Worm (Caenorhabditis elegans): ENCODE data around the gene C16C8.7.

ce11 chrII:3504717-3505116, 44.8 kb upstream of the C16C8.7 start, which contains the start of gene cyh-1:
- no peak for TF ChIP-seq snpc-4 (tag; optimal IDR thresholded peaks at IDR 0.05)
- no peak for TF ChIP-seq aly-2 (tag; optimal IDR thresholded peaks at IDR 0.05)
- TF ChIP-seq zag-1 (tag; optimal IDR thresholded peaks at IDR 0.05): no peak
- TF ChIP-seq lsy-2 (tag; optimal IDR thresholded peaks at IDR 0.05): no peak
- TF ChIP-seq nhr-11 (tag; optimal IDR thresholded peaks at IDR 0.05): no peak
- no peak for TF ChIP-seq unc-62 (GFP tag; optimal IDR thresholded peaks at IDR 0.05)
- no peak for TF ChIP-seq ama-1 (optimal IDR thresholded peaks at IDR 0.05)
- no peak for TF ChIP-seq nhr-6 (tag; optimal IDR thresholded peaks at IDR 0.05)
- TF ChIP-seq nhr-237 (tag; optimal IDR thresholded peaks at IDR 0.05): no peak

Data from whole organism, L2 larva.